Worm (Caenorhabditis elegans) whole organism, L4/young adult: ENCODE measurements around the gene txdc-12.1.

ENCODE experiments used
- W03F9.2 ChIP-seq: fragments of 150-350 bp; optimal IDR thresholded peaks from 2 replicates; lab custom pipeline; 2014; ENCODE audit warnings: missing biosample characterization, missing genetic modification characterization
- dao-5 ChIP-seq: sonication (generic microtip); optimal IDR thresholded peaks from 2 replicates; lab custom pipeline; 2016; ENCODE audit warnings: missing genotype, missing genetic modification characterization, moderate library complexity, missing compliant biosample characterization
- him-1 ChIP-seq: sonication (generic microtip); optimal IDR thresholded peaks from 2 replicates; lab custom pipeline; 2016; ENCODE audit warnings: missing genotype, missing genetic modification reagents, missing genetic modification characterization, missing compliant biosample characterization

DNA sequence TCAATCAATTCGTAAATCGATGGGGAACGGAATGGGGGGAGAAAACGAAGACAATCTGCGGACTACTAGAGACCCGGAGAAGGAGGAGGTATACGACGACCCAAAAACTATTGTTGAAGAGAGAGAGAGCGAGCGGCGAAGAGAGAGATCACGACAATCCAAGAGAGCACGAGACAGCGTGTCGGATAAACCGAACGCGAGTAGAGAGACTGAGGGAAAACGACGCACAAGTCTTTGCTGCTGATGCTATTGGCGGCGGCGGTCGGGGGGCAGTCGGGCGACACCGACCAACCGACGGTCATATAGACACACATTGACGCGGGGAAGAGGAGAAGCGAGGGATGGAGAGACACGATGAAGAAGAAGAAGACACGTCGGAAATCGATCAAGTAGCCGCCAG, 17.7 kb upstream of the txdc-12.1 start:
- TF ChIP-seq W03F9.2 (tag; lab: Kevin White, UChicago) (peak; percentile 20), him-1 (tag; lab: Kevin White, UChicago) (peak; percentile 5), dao-5 (tag; lab: Kevin White, UChicago) (peak; percentile 31)
